Worm (Caenorhabditis elegans) whole organism, L4/young adult: Measurements from ENCODE around the gene T03G6.7.

Experiments used
- W03F9.2 ChIP-seq: fragments of 150-350 bp; optimal IDR thresholded peaks from 2 replicates; lab custom pipeline; 2014; ENCODE audit warnings: missing biosample characterization, missing genetic modification characterization
- dao-5 ChIP-seq: sonication (generic microtip); optimal IDR thresholded peaks from 2 replicates; lab custom pipeline; 2016; ENCODE audit warnings: missing genotype, missing genetic modification characterization, moderate library complexity, missing compliant biosample characterization
- him-1 ChIP-seq: sonication (generic microtip); optimal IDR thresholded peaks from 2 replicates; lab custom pipeline; 2016; ENCODE audit warnings: missing genotype, missing genetic modification reagents, missing genetic modification characterization, missing compliant biosample characterization

DNA sequence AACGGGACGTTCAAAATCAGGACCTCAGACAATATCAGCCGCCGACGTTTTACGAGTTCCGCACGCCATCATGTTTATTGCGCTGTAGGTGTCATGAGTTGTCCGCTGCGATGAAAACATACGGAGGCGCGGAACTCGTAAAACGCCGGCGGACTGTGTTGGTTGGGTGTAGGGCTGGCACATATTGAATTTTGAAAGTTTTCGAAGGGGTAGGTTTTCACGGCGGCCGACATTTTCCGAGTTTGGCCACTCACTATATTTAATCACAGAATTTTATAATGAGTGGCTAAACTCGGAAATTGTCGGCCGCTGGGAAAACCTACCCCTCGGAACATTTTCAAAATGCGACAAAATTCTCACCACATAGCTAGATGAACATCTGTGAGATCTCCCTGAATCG, 32.3 kb downstream of the T03G6.7 start:
- no peak for TF ChIP-seq him-1 (tag; lab: Kevin White, UChicago)
- TF ChIP-seq dao-5 (tag; lab: Kevin White, UChicago): no peak
- TF ChIP-seq W03F9.2 (tag; lab: Kevin White, UChicago): no peak
